Worm (Caenorhabditis elegans) whole organism, midembryonic: ENCODE data around the gene F31F6.1.

ENCODE experiments used
- T22C8.4 ChIP-seq: fragments of 200-800 bp; sonication (Bioruptor generic); IDR thresholded peaks from 2 replicates; pipeline ENCODE4 v1.3.6; 2022; ENCODE audit warnings: missing genetic modification characterization, missing compliant biosample characterization
- flt-1 ChIP-seq: fragments of 200-800 bp; sonication (Bioruptor generic); IDR thresholded peaks from 2 replicates; pipeline ENCODE4 v1.3.6; 2022; ENCODE audit warnings: missing genetic modification characterization, missing compliant biosample characterization
- med-1 ChIP-seq: sonication (generic microtip); optimal IDR thresholded peaks from 2 replicates; lab custom pipeline; 2017; ENCODE audit warnings: missing genetic modification characterization, mild to moderate bottlenecking, missing compliant biosample characterization, antibody characterized with exemption, missing genetic modification reagents; ENCODE audit not compliant: insufficient read depth
- tab-1 ChIP-seq: fragments of 200-800 bp; sonication (Bioruptor generic); IDR thresholded peaks from 2 replicates; pipeline ENCODE4 v1.3.6; 2022; ENCODE audit warnings: missing genetic modification characterization, missing compliant biosample characterization
- ztf-29 ChIP-seq: fragments of 200-800 bp; sonication (Bioruptor generic); IDR thresholded peaks from 2 replicates; pipeline ENCODE4 v1.3.6; 2022; ENCODE audit warnings: missing genetic modification reagents, missing genetic modification characterization, missing compliant biosample characterization

- TF ChIP-seq flt-1 (GFP tag; lab: Robert Waterston, UW) = no peak
- no peak for TF ChIP-seq tab-1 (GFP tag; lab: Robert Waterston, UW)
- TF ChIP-seq med-1 (GFP tag; lab: Kevin White, UChicago) = no peak
- TF ChIP-seq ztf-29 (GFP tag; lab: Robert Waterston, UW) = no peak
- TF ChIP-seq T22C8.4 (GFP tag; lab: Robert Waterston, UW) = no peak
Measured at ce11 chrX:14894845-14895244, 26.7 kb upstream of the F31F6.1 start, which contains the start of gene nac-1.
